Worm (Caenorhabditis elegans) whole organism, early embryonic: ENCODE measurements around the gene kynu-1.

ENCODE experiments used
- B0310.2 ChIP-seq: sonication (generic microtip); optimal IDR thresholded peaks from 2 replicates; lab custom pipeline; 2016; ENCODE audit warnings: mild to moderate bottlenecking, missing genetic modification characterization, missing compliant biosample characterization
- F13C5.2 ChIP-seq: sonication (generic microtip); optimal IDR thresholded peaks from 2 replicates; lab custom pipeline; 2017; ENCODE audit warnings: mild to moderate bottlenecking, missing genetic modification characterization, inconsistent platforms, missing compliant biosample characterization
- aly-1 ChIP-seq: sonication (generic microtip); optimal IDR thresholded peaks from 2 replicates; lab custom pipeline; 2016; ENCODE audit warnings: missing genetic modification characterization, missing compliant biosample characterization
- ama-1 ChIP-seq: fragments of 150-350 bp; optimal IDR thresholded peaks from 2 replicates; lab custom pipeline; 2014
- ceh-13 ChIP-seq: fragments of 200-800 bp; sonication (Bioruptor generic); optimal IDR thresholded peaks from 2 replicates; lab custom pipeline; 2018; ENCODE audit warnings: mild to moderate bottlenecking, missing genetic modification characterization, missing compliant biosample characterization
- ceh-36 ChIP-seq: sonication (generic microtip); optimal IDR thresholded peaks from 2 replicates; lab custom pipeline; 2016; ENCODE audit warnings: missing genetic modification characterization, inconsistent platforms, missing compliant biosample characterization
- ets-7 ChIP-seq: sonication (generic microtip); optimal IDR thresholded peaks from 2 replicates; lab custom pipeline; 2016; ENCODE audit warnings: missing genotype, missing genetic modification characterization, missing compliant biosample characterization
- flt-1 ChIP-seq: fragments of 200-800 bp; sonication (Bioruptor generic); IDR thresholded peaks from 2 replicates; pipeline ENCODE4 v1.3.6; 2022; ENCODE audit warnings: missing genetic modification characterization, missing compliant biosample characterization
- hmbx-1 ChIP-seq: sonication (generic microtip); optimal IDR thresholded peaks from 2 replicates; lab custom pipeline; 2016; ENCODE audit warnings: mild to moderate bottlenecking, missing genetic modification characterization, missing compliant biosample characterization
- hmg-4 ChIP-seq: fragments of 200-800 bp; sonication (Bioruptor generic); optimal IDR thresholded peaks from 2 replicates; lab custom pipeline; 2018; ENCODE audit warnings: mild to moderate bottlenecking, missing genetic modification characterization, missing compliant biosample characterization
- hnd-1 ChIP-seq: sonication (generic microtip); optimal IDR thresholded peaks from 2 replicates; lab custom pipeline; 2016; ENCODE audit warnings: missing genetic modification characterization, missing compliant biosample characterization
- pes-1 ChIP-seq: fragments of 200-800 bp; sonication (Bioruptor generic); IDR thresholded peaks from 2 replicates; pipeline ENCODE4 v1.3.6; 2022; ENCODE audit warnings: missing genetic modification reagents, missing genetic modification characterization, missing compliant biosample characterization
- scrt-1 ChIP-seq: fragments of 200-800 bp; sonication (Bioruptor generic); IDR thresholded peaks from 2 replicates; pipeline ENCODE4 v1.3.6; 2022; ENCODE audit warnings: missing genetic modification characterization, missing compliant biosample characterization
- sea-1 ChIP-seq: fragments of 200-800 bp; sonication (Bioruptor generic); conservative IDR thresholded peaks from 2 replicates; pipeline ENCODE4 v1.3.6; 2022; ENCODE audit warnings: missing genetic modification characterization, missing compliant biosample characterization
- tbx-11 ChIP-seq: fragments of 200-800 bp; sonication (Bioruptor generic); IDR thresholded peaks from 2 replicates; pipeline ENCODE4 v1.3.6; 2022; ENCODE audit warnings: missing genetic modification characterization, missing compliant biosample characterization
- tbx-37 ChIP-seq: fragments of 200-800 bp; sonication (Bioruptor generic); conservative IDR thresholded peaks from 2 replicates; pipeline ENCODE4 v1.3.6; 2022; ENCODE audit warnings: missing genetic modification reagents, missing genetic modification characterization, missing compliant biosample characterization
- tra-4 ChIP-seq: sonication (generic microtip); optimal IDR thresholded peaks from 2 replicates; lab custom pipeline; 2017; ENCODE audit warnings: missing genetic modification characterization, missing compliant biosample characterization

The kynu-1 gene

ce11 chrX:6115502-6115901 is 6.4 kb upstream of the kynu-1 start, which contains the start of gene C15H9.3:
Gene C15H9.3, plus strand, starts transcription at chrX:6115802.
- no peak for TF ChIP-seq ets-7

- TF ChIP-seq F13C5.2 (tag; lab: Kevin White, UChicago) (no peak), B0310.2 (no peak), hmbx-1 (tag; lab: Kevin White, UChicago) (no peak), hnd-1 (no peak), tbx-11 (GFP tag; lab: Robert Waterston, UW) (no peak)
These were observed 3.7 kb upstream of the kynu-1 start, which contains the start of gene prx-3 for ce11 chrX:6112817-6113216. Gene prx-3, minus strand, starts transcription at chrX:6112917.

ce11 chrX:6107962-6108361 is 1.2 kb downstream of the kynu-1 start:
- no peak for TF ChIP-seq tbx-11 (GFP tag; lab: Robert Waterston, UW)
- no peak for TF ChIP-seq ama-1 (lab: Kevin White, UChicago)
- no peak for TF ChIP-seq hnd-1
- no peak for TF ChIP-seq F13C5.2 (tag; lab: Kevin White, UChicago)
- no peak for TF ChIP-seq hmbx-1 (tag; lab: Kevin White, UChicago)
- TF ChIP-seq pes-1 (GFP tag; lab: Robert Waterston, UW), result no peak
- no peak for TF ChIP-seq tbx-37 (GFP tag; lab: Robert Waterston, UW)
- TF ChIP-seq flt-1, result no peak

ce11 chrX:6103297-6103696 is 5.8 kb downstream of the kynu-1 start, which contains the start of gene C15H9.11:
Gene C15H9.11, minus strand, starts transcription at chrX:6103397.
- TF ChIP-seq B0310.2 (no peak), hnd-1 (no peak), flt-1 (no peak), tbx-11 (GFP tag; lab: Robert Waterston, UW) (no peak)

ce11 chrX:6100395-6101099 is 8.6 kb downstream of the kynu-1 start:
- TF ChIP-seq sea-1 (GFP tag; lab: Robert Waterston, UW) (no peak), F13C5.2 (tag; lab: Kevin White, UChicago) (no peak), ama-1 (lab: Kevin White, UChicago) (no peak), B0310.2 (no peak), ets-7 (no peak), hmg-4 (GFP tag; lab: Kevin White, UChicago) (no peak), aly-1 (tag; lab: Kevin White, UChicago) (no peak), pes-1 (GFP tag; lab: Robert Waterston, UW) (no peak), hmbx-1 (tag; lab: Kevin White, UChicago) (no peak), tbx-37 (GFP tag; lab: Robert Waterston, UW) (no peak), tra-4 (tag; lab: Kevin White, UChicago) (no peak), tbx-11 (GFP tag; lab: Robert Waterston, UW) (no peak), flt-1 (no peak), ceh-36 (tag; lab: Kevin White, UChicago) (no peak), hnd-1 (no peak), ceh-13 (GFP tag; lab: Kevin White, UChicago) (no peak), scrt-1 (GFP tag; lab: Robert Waterston, UW) (no peak)

- TF ChIP-seq aly-1 (tag; lab: Kevin White, UChicago) (no peak), ets-7 (no peak), ceh-36 (tag; lab: Kevin White, UChicago) (no peak), B0310.2 (no peak), hnd-1 (no peak), flt-1 (no peak), ceh-13 (GFP tag; lab: Kevin White, UChicago) (no peak), hmg-4 (GFP tag; lab: Kevin White, UChicago) (no peak), scrt-1 (GFP tag; lab: Robert Waterston, UW) (no peak), tra-4 (tag; lab: Kevin White, UChicago) (no peak), sea-1 (GFP tag; lab: Robert Waterston, UW) (no peak)
These were observed 10.7 kb downstream of the kynu-1 start for ce11 chrX:6098420-6098819.

ce11 chrX:6097551-6097950 is 11.6 kb downstream of the kynu-1 start, which contains the start of gene C15H9.4:
Gene C15H9.4, plus strand, starts transcription at chrX:6097643.
- TF ChIP-seq ets-7 (no peak), hmbx-1 (tag; lab: Kevin White, UChicago) (no peak), B0310.2 (no peak), ceh-36 (tag; lab: Kevin White, UChicago) (peak; percentile 20), tbx-11 (GFP tag; lab: Robert Waterston, UW) (no peak), hnd-1 (no peak), flt-1 (peak; percentile 54), aly-1 (tag; lab: Kevin White, UChicago) (no peak), pes-1 (GFP tag; lab: Robert Waterston, UW) (0 out of 2 replicates have a peak, but pooled peaks have one; percentile 49), ama-1 (lab: Kevin White, UChicago) (no peak), hmg-4 (GFP tag; lab: Kevin White, UChicago) (peak; percentile 81), sea-1 (GFP tag; lab: Robert Waterston, UW) (peak; percentile 69; the same call in 1 of the 2 replicates), F13C5.2 (tag; lab: Kevin White, UChicago) (peak; percentile 72), tra-4 (tag; lab: Kevin White, UChicago) (no peak), scrt-1 (GFP tag; lab: Robert Waterston, UW) (peak; percentile 70; the same call in 1 of the 2 replicates), tbx-37 (GFP tag; lab: Robert Waterston, UW) (no peak), ceh-13 (GFP tag; lab: Kevin White, UChicago) (no peak)

- TF ChIP-seq B0310.2 (no peak), sea-1 (GFP tag; lab: Robert Waterston, UW) (no peak), ama-1 (lab: Kevin White, UChicago) (no peak), F13C5.2 (tag; lab: Kevin White, UChicago) (no peak), aly-1 (tag; lab: Kevin White, UChicago) (no peak), scrt-1 (GFP tag; lab: Robert Waterston, UW) (no peak), ceh-36 (tag; lab: Kevin White, UChicago) (no peak), flt-1 (no peak), tbx-11 (GFP tag; lab: Robert Waterston, UW) (no peak), tbx-37 (GFP tag; lab: Robert Waterston, UW) (no peak), hmg-4 (GFP tag; lab: Kevin White, UChicago) (no peak), hnd-1 (no peak), ets-7 (no peak), tra-4 (tag; lab: Kevin White, UChicago) (no peak), pes-1 (GFP tag; lab: Robert Waterston, UW) (no peak), ceh-13 (GFP tag; lab: Kevin White, UChicago) (no peak), hmbx-1 (tag; lab: Kevin White, UChicago) (no peak)
These were observed 16.1 kb downstream of the kynu-1 start, which contains the start of gene C15H9.5 for ce11 chrX:6093046-6093445. Gene C15H9.5, plus strand, starts transcription at chrX:6093300.
